Worm (Caenorhabditis elegans) whole organism, L4/young adult: ENCODE results near the gene cutl-23.

Experiments used
- W03F9.2 ChIP-seq: fragments of 150-350 bp; optimal IDR thresholded peaks from 2 replicates; lab custom pipeline; 2014; ENCODE audit warnings: missing biosample characterization, missing genetic modification characterization
- him-1 ChIP-seq: sonication (generic microtip); optimal IDR thresholded peaks from 2 replicates; lab custom pipeline; 2016; ENCODE audit warnings: missing genotype, missing genetic modification reagents, missing genetic modification characterization, missing compliant biosample characterization

DNA sequence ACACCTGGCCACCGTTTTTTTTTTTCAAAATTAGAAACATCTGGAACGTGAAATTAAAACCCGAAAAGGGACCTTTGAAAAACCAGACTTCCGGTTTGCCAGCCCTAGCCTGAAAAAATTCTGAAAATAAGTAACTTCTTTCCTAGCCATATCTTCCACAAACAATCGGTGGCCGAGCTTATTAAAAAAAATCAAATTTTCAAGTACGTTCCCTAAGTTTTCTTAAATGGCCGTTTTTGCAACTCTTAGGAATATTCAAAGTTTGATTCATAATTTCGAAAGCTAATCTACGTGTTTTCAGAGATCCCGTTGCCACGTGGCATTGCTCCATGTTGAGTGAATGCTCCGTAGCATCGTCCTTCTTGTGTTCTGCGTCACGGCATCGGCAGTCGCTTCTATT is 53.6 kb downstream of the cutl-23 start, which contains the start of gene R12B2.8:
- TF ChIP-seq W03F9.2 (tag; lab: Kevin White, UChicago) (no peak), him-1 (tag; lab: Kevin White, UChicago) (no peak)
